Worm (Caenorhabditis elegans) whole organism, young adult: Measurements from ENCODE around the gene cct-5.

Source experiments
- B0261.1 ChIP-seq: sonication (generic microtip); optimal IDR thresholded peaks from 2 replicates; lab custom pipeline; 2016; ENCODE audit warnings: mild to moderate bottlenecking, missing genetic modification characterization, moderate library complexity, missing compliant biosample characterization
- B0336.3 ChIP-seq: fragments of 200-800 bp; sonication (Bioruptor generic); IDR thresholded peaks from 2 replicates; pipeline ENCODE4 v1.3.6; 2022; ENCODE audit warnings: missing genetic modification characterization, missing compliant biosample characterization
- C17E4.6 ChIP-seq: fragments of 200-800 bp; sonication (Bioruptor generic); IDR thresholded peaks from 2 replicates; pipeline ENCODE4 v1.3.6; 2022; ENCODE audit warnings: missing genetic modification reagents, missing genetic modification characterization, missing compliant biosample characterization
- D2030.7 ChIP-seq: fragments of 200-800 bp; sonication (Bioruptor generic); IDR thresholded peaks from 2 replicates; pipeline ENCODE4 v1.3.6; 2022; ENCODE audit warnings: missing genetic modification reagents, missing genetic modification characterization, missing compliant biosample characterization
- F22D6.2 ChIP-seq: sonication (generic microtip); optimal IDR thresholded peaks from 2 replicates; lab custom pipeline; 2016; ENCODE audit warnings: mild to moderate bottlenecking, missing genetic modification characterization, missing compliant biosample characterization
- F23B12.7 ChIP-seq: sonication (generic microtip); optimal IDR thresholded peaks from 2 replicates; lab custom pipeline; 2017; ENCODE audit warnings: missing genetic modification characterization, mild to moderate bottlenecking, missing compliant biosample characterization, antibody characterized with exemption, moderate library complexity; ENCODE audit not compliant: insufficient read depth
- F37B4.10 ChIP-seq: fragments of 200-800 bp; sonication (Bioruptor generic); IDR thresholded peaks from 2 replicates; pipeline ENCODE4 v1.3.6; 2022; ENCODE audit warnings: missing genetic modification characterization, missing compliant biosample characterization
- F57A8.1 ChIP-seq: fragments of 200-800 bp; sonication (Bioruptor generic); optimal IDR thresholded peaks from 2 replicates; lab custom pipeline; 2018; ENCODE audit warnings: mild to moderate bottlenecking, missing genetic modification characterization, moderate library complexity, missing compliant biosample characterization
- K11D2.4 ChIP-seq: fragments of 200-800 bp; sonication (Bioruptor generic); IDR thresholded peaks from 2 replicates; pipeline ENCODE4 v1.3.6; 2022; ENCODE audit warnings: missing genetic modification reagents, missing genetic modification characterization, missing compliant biosample characterization
- K12H6.12 ChIP-seq: fragments of 200-800 bp; sonication (Bioruptor generic); optimal IDR thresholded peaks from 2 replicates; lab custom pipeline; 2018; ENCODE audit warnings: mild to moderate bottlenecking, missing genetic modification characterization, missing compliant biosample characterization
- T26A5.8 ChIP-seq: sonication (generic microtip); optimal IDR thresholded peaks from 2 replicates; lab custom pipeline; 2016; ENCODE audit warnings: missing genetic modification characterization, missing compliant biosample characterization
- Y53G8AR.9 ChIP-seq: fragments of 200-800 bp; sonication (Bioruptor generic); conservative IDR thresholded peaks from 2 replicates; pipeline ENCODE4 v1.3.6; 2022; ENCODE audit warnings: missing genetic modification reagents, missing genetic modification characterization, missing compliant biosample characterization
- ZK185.1 ChIP-seq: sonication (generic microtip); optimal IDR thresholded peaks from 2 replicates; lab custom pipeline; 2016; ENCODE audit warnings: mild to moderate bottlenecking, missing genetic modification characterization, missing compliant biosample characterization; ENCODE audit not compliant: poor library complexity, severe bottlenecking
- ama-1 ChIP-seq, 3 experiments: fragments of 150-350 bp in 1 of 3; sonication (generic microtip) in 2 of 3; optimal IDR thresholded peaks; 2 replicates each; lab custom pipeline; 2014 to 2018; ENCODE audit warnings: missing biosample characterization in 2 of 3, missing genetic modification characterization in 2 of 3, missing genetic modification reagents in 2 of 3
- aptf-2 ChIP-seq: fragments of 200-800 bp; sonication (Bioruptor generic); conservative IDR thresholded peaks from 2 replicates; pipeline ENCODE4 v1.3.6; 2022; ENCODE audit warnings: missing genetic modification reagents, missing genetic modification characterization, missing compliant biosample characterization
- attf-3 ChIP-seq: fragments of 200-800 bp; sonication (Bioruptor generic); conservative IDR thresholded peaks from 2 replicates; pipeline ENCODE4 v1.3.6; 2022; ENCODE audit warnings: missing genetic modification reagents, missing genetic modification characterization, missing compliant biosample characterization
- attf-5 ChIP-seq: fragments of 200-800 bp; sonication (Bioruptor generic); optimal IDR thresholded peaks from 2 replicates; lab custom pipeline; 2018; ENCODE audit warnings: mild to moderate bottlenecking, missing genetic modification characterization, missing compliant biosample characterization
- bed-1 ChIP-seq: fragments of 200-800 bp; sonication (Bioruptor generic); IDR thresholded peaks from 2 replicates; pipeline ENCODE4 v1.3.6; 2022; ENCODE audit warnings: missing genetic modification reagents, missing genetic modification characterization, missing compliant biosample characterization
- cebp-2 ChIP-seq: fragments of 200-800 bp; sonication (Bioruptor generic); IDR thresholded peaks from 2 replicates; pipeline ENCODE4 v1.3.6; 2022; ENCODE audit warnings: missing genetic modification characterization, missing compliant biosample characterization
- die-1 ChIP-seq: sonication (generic microtip); optimal IDR thresholded peaks from 2 replicates; lab custom pipeline; 2016; ENCODE audit warnings: missing genotype, mild to moderate bottlenecking, missing genetic modification characterization, missing compliant biosample characterization
- dpl-1 ChIP-seq: fragments of 150-350 bp; optimal IDR thresholded peaks from 2 replicates; lab custom pipeline; 2014; ENCODE audit warnings: missing biosample characterization, missing genetic modification reagents, missing genetic modification characterization
- efl-1 ChIP-seq: fragments of 150-350 bp; optimal IDR thresholded peaks from 2 replicates; lab custom pipeline; 2014; ENCODE audit warnings: missing biosample characterization, missing genetic modification reagents, missing genetic modification characterization
- egl-18 ChIP-seq: fragments of 200-800 bp; sonication (Bioruptor generic); IDR thresholded peaks from 2 replicates; pipeline ENCODE4 v1.3.6; 2022; ENCODE audit warnings: missing genetic modification reagents, missing genetic modification characterization, missing compliant biosample characterization
- egrh-3 ChIP-seq: fragments of 200-800 bp; sonication (Bioruptor generic); IDR thresholded peaks from 2 replicates; pipeline ENCODE4 v1.3.6; 2022; ENCODE audit warnings: missing genetic modification reagents, missing genetic modification characterization, missing compliant biosample characterization
- ets-4 ChIP-seq: fragments of 200-800 bp; sonication (Bioruptor generic); optimal IDR thresholded peaks from 2 replicates; lab custom pipeline; 2018; ENCODE audit warnings: mild to moderate bottlenecking, missing genetic modification characterization, missing compliant biosample characterization
- him-1 ChIP-seq: sonication (generic microtip); optimal IDR thresholded peaks from 2 replicates; lab custom pipeline; 2016; ENCODE audit warnings: missing genotype, missing genetic modification reagents, missing genetic modification characterization, missing compliant biosample characterization
- hmg-1.2 ChIP-seq: fragments of 200-800 bp; sonication (Bioruptor generic); IDR thresholded peaks from 2 replicates; pipeline ENCODE4 v1.3.6; 2022; ENCODE audit warnings: missing genetic modification reagents, missing genetic modification characterization, missing compliant biosample characterization
- hmg-20 ChIP-seq: fragments of 200-800 bp; sonication (Bioruptor generic); IDR thresholded peaks from 2 replicates; pipeline ENCODE4 v1.3.6; 2022; ENCODE audit warnings: missing genetic modification reagents, missing genetic modification characterization, missing compliant biosample characterization
- let-526 ChIP-seq: fragments of 200-800 bp; sonication (Bioruptor generic); IDR thresholded peaks from 2 replicates; pipeline ENCODE4 v1.3.6; 2022; ENCODE audit warnings: missing genetic modification reagents, missing genetic modification characterization, missing compliant biosample characterization
- madf-3 ChIP-seq: fragments of 200-800 bp; sonication (Bioruptor generic); IDR thresholded peaks from 2 replicates; pipeline ENCODE4 v1.3.6; 2022; ENCODE audit warnings: missing genetic modification reagents, missing genetic modification characterization, missing compliant biosample characterization
- madf-6 ChIP-seq: fragments of 200-800 bp; sonication (Bioruptor generic); IDR thresholded peaks from 2 replicates; pipeline ENCODE4 v1.3.6; 2022; ENCODE audit warnings: missing genetic modification reagents, missing genetic modification characterization, missing compliant biosample characterization
- madf-8 ChIP-seq: fragments of 200-800 bp; sonication (Bioruptor generic); conservative IDR thresholded peaks from 2 replicates; pipeline ENCODE4 v1.3.6; 2022; ENCODE audit warnings: missing genetic modification reagents, missing genetic modification characterization, missing compliant biosample characterization
- mxl-1 ChIP-seq: sonication (generic microtip); optimal IDR thresholded peaks from 2 replicates; lab custom pipeline; 2016; ENCODE audit warnings: missing genetic modification characterization, missing compliant biosample characterization
- rcor-1 ChIP-seq: fragments of 200-800 bp; sonication (Bioruptor generic); IDR thresholded peaks from 2 replicates; pipeline ENCODE4 v1.3.6; 2022; ENCODE audit warnings: missing genetic modification reagents, missing genetic modification characterization, missing compliant biosample characterization
- rec-8 ChIP-seq, 2 experiments: sonication (generic microtip); optimal IDR thresholded peaks; 2 replicates each; lab custom pipeline; 2016; ENCODE audit warnings: mild to moderate bottlenecking in 2 of 2, missing genetic modification characterization in 2 of 2, missing genetic modification reagents in 2 of 2, missing genotype in 2 of 2, missing biosample characterization in 1 of 2, missing compliant biosample characterization in 1 of 2, moderate library complexity in 1 of 2
- rpc-1 ChIP-seq, 2 experiments: fragments of 150-350 bp in 1 of 2; sonication (generic microtip) in 1 of 2; optimal IDR thresholded peaks; 2 replicates each; lab custom pipeline; 2014 to 2018; ENCODE audit warnings: missing biosample characterization in 1 of 2, missing genetic modification characterization in 1 of 2, missing genetic modification reagents in 1 of 2, missing genotype in 1 of 2
- snpc-1.3 ChIP-seq: sonication (generic microtip); optimal IDR thresholded peaks from 2 replicates; lab custom pipeline; 2017; ENCODE audit warnings: missing genetic modification characterization, mild to moderate bottlenecking, missing compliant biosample characterization, antibody characterized with exemption, moderate library complexity, missing genotype, missing genetic modification reagents; ENCODE audit not compliant: insufficient read depth
- snpc-3.4 ChIP-seq: sonication (generic microtip); optimal IDR thresholded peaks from 2 replicates; lab custom pipeline; 2017; ENCODE audit warnings: missing genetic modification characterization, mild to moderate bottlenecking, missing compliant biosample characterization, antibody characterized with exemption, moderate library complexity, missing genotype, missing genetic modification reagents
- tbx-9 ChIP-seq: sonication (generic microtip); optimal IDR thresholded peaks from 2 replicates; lab custom pipeline; 2016; ENCODE audit warnings: borderline replicate concordance, missing genetic modification characterization, inconsistent platforms, missing compliant biosample characterization
- unc-62 ChIP-seq: fragments of 150-350 bp; optimal IDR thresholded peaks from 2 replicates; lab custom pipeline; 2014; ENCODE audit warnings: missing biosample characterization, missing genetic modification reagents, missing genetic modification characterization
- xnd-1 ChIP-seq: sonication (generic microtip); optimal IDR thresholded peaks from 2 replicates; lab custom pipeline; 2016; ENCODE audit warnings: missing genotype, missing genetic modification reagents, missing genetic modification characterization, missing compliant biosample characterization
- ztf-18 ChIP-seq: sonication (generic microtip); optimal IDR thresholded peaks from 2 replicates; lab custom pipeline; 2016; ENCODE audit warnings: missing genotype, mild to moderate bottlenecking, missing genetic modification characterization, missing compliant biosample characterization
- ztf-25 ChIP-seq: fragments of 200-800 bp; sonication (Bioruptor generic); IDR thresholded peaks from 2 replicates; pipeline ENCODE4 v1.3.6; 2022; ENCODE audit warnings: missing genetic modification reagents, missing genetic modification characterization, missing compliant biosample characterization
- ztf-28 ChIP-seq: fragments of 200-800 bp; sonication (Bioruptor generic); IDR thresholded peaks from 2 replicates; pipeline ENCODE4 v1.3.6; 2022; ENCODE audit warnings: missing genetic modification reagents, missing genetic modification characterization, missing compliant biosample characterization
- ztf-3 ChIP-seq: fragments of 200-800 bp; sonication (Bioruptor generic); optimal IDR thresholded peaks from 2 replicates; lab custom pipeline; 2018; ENCODE audit warnings: mild to moderate bottlenecking, missing genetic modification characterization, missing compliant biosample characterization

Gene cct-5

DNA sequence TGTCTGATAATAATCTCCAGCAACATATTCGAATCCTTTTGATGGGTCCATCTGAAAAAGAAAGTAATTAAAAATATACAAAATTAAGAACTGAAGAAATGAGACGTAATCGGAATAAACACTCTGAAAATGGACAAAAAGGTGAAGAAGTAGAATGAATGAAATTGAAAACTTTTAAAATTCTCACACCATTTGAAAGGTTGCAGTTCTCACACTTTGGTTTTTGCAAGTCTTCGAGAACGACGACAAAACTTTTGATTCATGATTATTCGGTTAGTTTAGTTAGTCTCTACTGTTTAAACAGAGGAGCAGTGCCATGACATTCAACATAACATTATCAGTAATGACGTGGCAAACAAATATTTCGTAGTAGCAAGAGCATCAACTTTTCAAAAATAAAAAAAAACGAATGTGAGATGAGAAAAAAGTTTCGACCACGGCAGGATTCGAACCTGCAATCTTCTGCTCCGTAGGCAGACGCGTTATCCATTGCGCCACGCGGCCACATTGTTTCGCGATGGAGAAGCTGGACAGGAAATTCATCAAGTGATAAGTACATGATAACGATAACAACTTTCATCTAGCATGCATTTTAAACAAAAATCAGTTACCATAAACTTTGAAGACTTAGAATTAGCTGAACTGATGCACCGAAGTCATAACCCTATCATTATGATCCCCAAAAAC is 57.9 kb downstream of the cct-5 start, which contains the start of gene ceh-43 (continued):
- peak; percentile 53 for TF ChIP-seq hmg-1.2 (GFP tag; lab: Robert Waterston, UW)
- 0 out of 2 replicates have a peak, but pooled peaks have one; percentile 8 for TF ChIP-seq rcor-1 (GFP tag; lab: Robert Waterston, UW)
- TF ChIP-seq hmg-20 (GFP tag; lab: Robert Waterston, UW), result no peak
- TF ChIP-seq tbx-9 (tag; lab: Kevin White, UChicago), result no peak
- TF ChIP-seq ama-1 (optimal IDR thresholded peaks at IDR 0.05; lab: Kevin White, UChicago), result no peak
- no peak for TF ChIP-seq ama-1 (GFP tag; optimal IDR thresholded peaks at IDR 0.05; lab: Kevin White, UChicago)
- TF ChIP-seq ZK185.1, result peak; percentile 20
- TF ChIP-seq ztf-3 (GFP tag; lab: Kevin White, UChicago), result no peak
- no peak for TF ChIP-seq attf-3
- no peak for TF ChIP-seq aptf-2 (GFP tag; lab: Robert Waterston, UW)
- no peak for TF ChIP-seq unc-62 (GFP tag; lab: Kevin White, UChicago)
- TF ChIP-seq C17E4.6 (GFP tag; lab: Robert Waterston, UW), result no peak
- TF ChIP-seq him-1, result peak; percentile 46
- TF ChIP-seq F22D6.2 (tag; lab: Kevin White, UChicago), result no peak
- no peak for TF ChIP-seq F57A8.1 (GFP tag; lab: Kevin White, UChicago)
- peak; percentile 71 for TF ChIP-seq B0261.1 (tag; lab: Kevin White, UChicago)
- no peak for TF ChIP-seq egl-18 (GFP tag; lab: Robert Waterston, UW)
- peak; percentile 36 for TF ChIP-seq ztf-18 (tag; lab: Kevin White, UChicago)
- TF ChIP-seq D2030.7 (GFP tag; lab: Robert Waterston, UW), result peak; percentile 60; the same call in 1 of the 2 replicates
- peak; percentile 64; the same call in 1 of the 2 replicates for TF ChIP-seq madf-6 (GFP tag; lab: Robert Waterston, UW)
- TF ChIP-seq snpc-1.3, result no peak
- peak; percentile 11 for TF ChIP-seq F23B12.7 (tag; lab: Kevin White, UChicago)
- peak; percentile 35 for TF ChIP-seq die-1
- no peak for TF ChIP-seq Y53G8AR.9 (GFP tag; lab: Robert Waterston, UW)
- no peak for TF ChIP-seq mxl-1
- no peak for TF ChIP-seq ztf-25 (GFP tag; lab: Robert Waterston, UW)
- TF ChIP-seq snpc-3.4 (tag; lab: Kevin White, UChicago), result peak; percentile 38
- TF ChIP-seq ets-4 (GFP tag; lab: Kevin White, UChicago), result no peak
- TF ChIP-seq xnd-1 (tag; lab: Kevin White, UChicago), result no peak
- 0 out of 2 replicates have a peak, but pooled peaks have one; percentile 44 for TF ChIP-seq madf-3
- TF ChIP-seq, all 124 proteins: peak for 31

DNA sequence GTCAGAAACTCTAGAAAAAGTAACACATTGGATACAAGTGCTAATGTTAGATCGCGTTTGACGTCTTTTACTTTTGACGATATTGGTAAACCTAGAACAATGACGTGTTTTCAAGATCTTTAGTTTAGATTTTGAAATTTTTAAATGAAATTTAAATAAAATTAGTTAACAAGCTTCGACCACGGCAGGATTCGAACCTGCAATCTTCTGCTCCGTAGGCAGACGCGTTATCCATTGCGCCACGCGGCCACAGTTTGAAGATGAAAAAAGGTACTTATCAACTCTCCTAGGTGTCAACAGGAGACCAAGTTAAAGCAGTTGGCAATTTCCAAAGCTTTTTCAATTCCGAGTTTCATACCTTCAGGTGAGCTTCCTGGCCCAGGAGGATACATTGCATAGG is 58.6 kb downstream of the cct-5 start:
- no peak for TF ChIP-seq rcor-1 (GFP tag; lab: Robert Waterston, UW)
- TF ChIP-seq D2030.7 (GFP tag; lab: Robert Waterston, UW), result peak; percentile 69; the same call in 1 of the 2 replicates
- no peak for TF ChIP-seq Y53G8AR.9 (GFP tag; lab: Robert Waterston, UW)
- TF ChIP-seq rpc-1 (optimal IDR thresholded peaks at IDR 0.05; lab: Kevin White, UChicago), result peak; percentile 63
- peak; percentile 81 for TF ChIP-seq rpc-1 (tag; optimal IDR thresholded peaks at IDR 0.05; lab: Kevin White, UChicago)
- no peak for TF ChIP-seq egl-18 (GFP tag; lab: Robert Waterston, UW)
- no peak for TF ChIP-seq dpl-1 (GFP tag; lab: Kevin White, UChicago)
- no peak for TF ChIP-seq K11D2.4 (GFP tag; lab: Robert Waterston, UW)
- no peak for TF ChIP-seq unc-62 (GFP tag; lab: Kevin White, UChicago)
- 0 out of 2 replicates have a peak, but pooled peaks have one; percentile 36 for TF ChIP-seq ztf-28 (GFP tag; lab: Robert Waterston, UW)
- TF ChIP-seq K12H6.12 (tag; lab: Kevin White, UChicago), result peak; percentile 16
- no peak for TF ChIP-seq B0336.3 (GFP tag; lab: Robert Waterston, UW)
- no peak for TF ChIP-seq cebp-2 (GFP tag; lab: Robert Waterston, UW)
- no peak for TF ChIP-seq madf-3
- peak; percentile 38 for TF ChIP-seq die-1
- 0 out of 2 replicates have a peak, but pooled peaks have one; percentile 14 for TF ChIP-seq madf-8
- TF ChIP-seq let-526, result no peak
- peak; percentile 13 for TF ChIP-seq efl-1 (GFP tag; lab: Kevin White, UChicago)
- TF ChIP-seq egrh-3 (GFP tag; lab: Robert Waterston, UW), result no peak
- TF ChIP-seq T26A5.8 (tag; lab: Kevin White, UChicago), result no peak
- peak in 1 of 2 experiments; percentile 29 for TF ChIP-seq rec-8 (tag; optimal IDR thresholded peaks at IDR 0.05; lab: Kevin White, UChicago)
- no peak for TF ChIP-seq bed-1 (GFP tag; lab: Robert Waterston, UW)
- no peak for TF ChIP-seq F37B4.10 (GFP tag; lab: Robert Waterston, UW)
- peak; percentile 73 for TF ChIP-seq ztf-18 (tag; lab: Kevin White, UChicago)
- no peak for TF ChIP-seq attf-5
